Worm (Caenorhabditis elegans): ENCODE results near the gene srv-4.

The srv-4 gene

ce11 chrIV:4265951-4266350, 22.3 kb downstream of the srv-4 start:
- TF ChIP-seq elt-3 (tag; optimal IDR thresholded peaks at IDR 0.05), result no peak
- TF ChIP-seq nhr-2 (tag; optimal IDR thresholded peaks at IDR 0.05), result no peak
- TF ChIP-seq pha-4 (tag; optimal IDR thresholded peaks at IDR 0.05), result no peak
- no peak for TF ChIP-seq ham-2 (GFP tag; optimal IDR thresholded peaks at IDR 0.05)
- TF ChIP-seq elt-1 (tag; optimal IDR thresholded peaks at IDR 0.05; ENCODE audit: borderline replicate concordance, insufficient read depth), result no peak
- TF ChIP-seq lsy-2 (tag; optimal IDR thresholded peaks at IDR 0.05), result no peak
- TF ChIP-seq snpc-4 (tag; optimal IDR thresholded peaks at IDR 0.05), result no peak
- TF ChIP-seq lin-32 (GFP tag; optimal IDR thresholded peaks at IDR 0.05), result no peak
- no peak for TF ChIP-seq unc-120 (tag; optimal IDR thresholded peaks at IDR 0.05; ENCODE audit: poor library complexity, severe bottlenecking)
- no peak for TF ChIP-seq cnd-1 (tag; optimal IDR thresholded peaks at IDR 0.05)
- TF ChIP-seq M03D4.4 (tag; optimal IDR thresholded peaks at IDR 0.05), result no peak
- TF ChIP-seq flh-1 (GFP tag; optimal IDR thresholded peaks at IDR 0.05), result no peak
- TF ChIP-seq mep-1 (tag; optimal IDR thresholded peaks at IDR 0.05), result no peak
- TF ChIP-seq sptf-1 (tag; optimal IDR thresholded peaks at IDR 0.05), result no peak

ce11 chrIV:4265224-4265623, 23.0 kb downstream of the srv-4 start, which contains the start of gene F36A4.5:
Gene F36A4.5, plus strand, starts transcription at chrIV:4265524.
- TF ChIP-seq ham-2 (GFP tag; optimal IDR thresholded peaks at IDR 0.05) (no peak), ztf-11 (tag; optimal IDR thresholded peaks at IDR 0.05) (no peak), mep-1 (tag; optimal IDR thresholded peaks at IDR 0.05) (no peak), elt-3 (tag; optimal IDR thresholded peaks at IDR 0.05) (no peak), mls-2 (tag; optimal IDR thresholded peaks at IDR 0.05) (no peak)

ce11 chrIV:4264649-4265048, 23.6 kb downstream of the srv-4 start:
- TF ChIP-seq nhr-237 (tag; optimal IDR thresholded peaks at IDR 0.05) (no peak), flh-1 (GFP tag; optimal IDR thresholded peaks at IDR 0.05) (no peak), elt-1 (tag; optimal IDR thresholded peaks at IDR 0.05; ENCODE audit: borderline replicate concordance, insufficient read depth) (no peak)

ce11 chrIV:4262993-4263392, 25.2 kb downstream of the srv-4 start, which contains the start of gene col-33:
Gene col-33, plus strand, starts transcription at chrIV:4263293.
- TF ChIP-seq nhr-12 (tag; optimal IDR thresholded peaks at IDR 0.05) (no peak), ztf-11 (tag; optimal IDR thresholded peaks at IDR 0.05) (no peak), ham-2 (GFP tag; optimal IDR thresholded peaks at IDR 0.05) (no peak), mab-5 (tag; optimal IDR thresholded peaks at IDR 0.05) (no peak), sptf-1 (tag; optimal IDR thresholded peaks at IDR 0.05) (no peak), ces-1 (GFP tag; optimal IDR thresholded peaks at IDR 0.05) (no peak), nhr-237 (tag; optimal IDR thresholded peaks at IDR 0.05) (no peak), lin-32 (GFP tag; optimal IDR thresholded peaks at IDR 0.05) (no peak), elt-3 (tag; optimal IDR thresholded peaks at IDR 0.05) (no peak), snpc-4 (tag; optimal IDR thresholded peaks at IDR 0.05) (no peak), unc-120 (tag; optimal IDR thresholded peaks at IDR 0.05; ENCODE audit: poor library complexity, severe bottlenecking) (no peak), ceh-43 (GFP tag; optimal IDR thresholded peaks at IDR 0.05) (no peak), unc-62 (GFP tag; optimal IDR thresholded peaks at IDR 0.05) (no peak), pha-4 (tag; optimal IDR thresholded peaks at IDR 0.05) (no peak), lsy-2 (tag; optimal IDR thresholded peaks at IDR 0.05) (no peak), M03D4.4 (tag; optimal IDR thresholded peaks at IDR 0.05) (no peak), hlh-1 (tag; optimal IDR thresholded peaks at IDR 0.05) (no peak), ceh-39 (tag; optimal IDR thresholded peaks at IDR 0.05) (no peak)

- TF ChIP-seq nhr-76 (tag; optimal IDR thresholded peaks at IDR 0.05), result no peak
- no peak for TF ChIP-seq lsy-2 (tag; optimal IDR thresholded peaks at IDR 0.05)
- no peak for TF ChIP-seq nhr-237 (tag; optimal IDR thresholded peaks at IDR 0.05)
Observed at ce11 chrIV:4259433-4259832, 28.8 kb downstream of the srv-4 start.

ce11 chrIV:4254989-4255582, 33.1 kb downstream of the srv-4 start:
- TF ChIP-seq tbx-8 (GFP tag; optimal IDR thresholded peaks at IDR 0.05) (no peak), sem-2 (GFP tag; optimal IDR thresholded peaks at IDR 0.05) (no peak), unc-120 (tag; optimal IDR thresholded peaks at IDR 0.05; ENCODE audit: poor library complexity, severe bottlenecking) (no peak), ceh-83 (GFP tag; optimal IDR thresholded peaks at IDR 0.05) (no peak), hlh-1 (tag; optimal IDR thresholded peaks at IDR 0.05) (no peak), pha-4 (tag; optimal IDR thresholded peaks at IDR 0.05) (no peak), sptf-1 (tag; optimal IDR thresholded peaks at IDR 0.05) (no peak), drap-1 (GFP tag; optimal IDR thresholded peaks at IDR 0.05) (no peak), nhr-12 (tag; optimal IDR thresholded peaks at IDR 0.05) (no peak), lsy-2 (tag; optimal IDR thresholded peaks at IDR 0.05) (no peak), M03D4.4 (tag; optimal IDR thresholded peaks at IDR 0.05) (no peak), mab-5 (tag; optimal IDR thresholded peaks at IDR 0.05) (no peak), snpc-4 (tag; optimal IDR thresholded peaks at IDR 0.05) (no peak), unc-62 (GFP tag; optimal IDR thresholded peaks at IDR 0.05) (no peak), elt-1 (tag; optimal IDR thresholded peaks at IDR 0.05; ENCODE audit: borderline replicate concordance, insufficient read depth) (no peak), ces-1 (GFP tag; optimal IDR thresholded peaks at IDR 0.05) (no peak), mep-1 (tag; optimal IDR thresholded peaks at IDR 0.05) (no peak), nhr-28 (tag; optimal IDR thresholded peaks at IDR 0.05) (no peak), mls-2 (tag; optimal IDR thresholded peaks at IDR 0.05) (no peak), blmp-1 (tag; optimal IDR thresholded peaks at IDR 0.05) (no peak)
